Fruit fly (Drosophila melanogaster) whole organism, embryonic: ENCODE measurements around the gene CG9837.
A peak's percentile ranks its signal among the peaks of the same experiment; 100 is the strongest.

Experiments used
- Blimp-1 ChIP-seq: fragments of 200-800 bp; sonication (Bioruptor generic); optimal IDR thresholded peaks from 3 replicates; lab custom pipeline; 2018; ENCODE audit warnings: missing biosample characterization, missing genetic modification characterization, mild to moderate bottlenecking, moderate library complexity, missing genetic modification reagents
- CG15479 ChIP-seq: fragments of 200-800 bp; sonication (Bioruptor generic); optimal IDR thresholded peaks from 3 replicates; lab custom pipeline; 2019; ENCODE audit warnings: missing biosample characterization, mild to moderate bottlenecking, missing genetic modification characterization, moderate library complexity
- CG15696 ChIP-seq: fragments of 200-800 bp; sonication (Bioruptor generic); optimal IDR thresholded peaks from 2 replicates; lab custom pipeline; 2019; ENCODE audit warnings: missing biosample characterization, mild to moderate bottlenecking, missing genetic modification characterization, moderate library complexity
- CG2199 ChIP-seq: fragments of 200-800 bp; sonication (Bioruptor generic); IDR thresholded peaks from 3 replicates; pipeline ENCODE4 v1.3.6; 2022; ENCODE audit warnings: missing biosample characterization, missing genetic modification characterization
- CG31441 ChIP-seq: fragments of 200-800 bp; sonication (Bioruptor generic); IDR thresholded peaks from 2 replicates; pipeline ENCODE4 v1.3.6; 2022; ENCODE audit warnings: missing biosample characterization, missing genetic modification characterization
- CG32532 ChIP-seq: fragments of 200-800 bp; sonication (Bioruptor generic); IDR thresholded peaks from 2 replicates; pipeline ENCODE4 v1.3.6; 2022; ENCODE audit warnings: missing biosample characterization, missing genetic modification characterization
- CG3726 ChIP-seq: fragments of 200-800 bp; sonication (Bioruptor generic); IDR thresholded peaks from 3 replicates; pipeline ENCODE4, ENCODE4 v1.3.6; 2022; ENCODE audit warnings: missing biosample characterization, missing genetic modification characterization
- CG6654 ChIP-seq: fragments of 200-800 bp; sonication (Bioruptor generic); optimal IDR thresholded peaks from 2 replicates; lab custom pipeline; 2017; ENCODE audit warnings: missing biosample characterization, mild to moderate bottlenecking, missing genetic modification characterization
- CG6813 ChIP-seq: fragments of 200-800 bp; sonication (Bioruptor generic); optimal IDR thresholded peaks from 2 replicates; lab custom pipeline; 2017; ENCODE audit warnings: missing biosample characterization, missing genetic modification characterization, mild to moderate bottlenecking, moderate library complexity, missing genetic modification reagents
- CG8924 ChIP-seq: fragments of 200-800 bp; optimal IDR thresholded peaks from 3 replicates; lab custom pipeline; 2019; ENCODE audit warnings: missing biosample characterization, mild to moderate bottlenecking, missing genetic modification characterization, moderate library complexity
- CG9727 ChIP-seq: fragments of 200-800 bp; sonication (Bioruptor generic); optimal IDR thresholded peaks from 3 replicates; lab custom pipeline; 2017; ENCODE audit warnings: missing biosample characterization, mild to moderate bottlenecking, missing genetic modification characterization
- Drgx ChIP-seq: fragments of 200-800 bp; sonication (Bioruptor generic); IDR thresholded peaks from 2 replicates; pipeline ENCODE4 v1.3.6; 2022; ENCODE audit warnings: missing biosample characterization, missing genetic modification characterization
- Ets65A ChIP-seq: fragments of 200-800 bp; sonication (Bioruptor generic); peaks from one replicate; lab custom pipeline; 2016; ENCODE audit warnings: missing biosample characterization, missing genetic modification characterization
- Kr ChIP-seq: fragments of 200-800 bp; sonication (Bioruptor generic); optimal IDR thresholded peaks from 2 replicates; lab custom pipeline; 2017; ENCODE audit warnings: missing biosample characterization, mild to moderate bottlenecking, missing genetic modification characterization
- Med ChIP-seq: fragments of 200-800 bp; sonication (Bioruptor generic); peaks from one replicate; lab custom pipeline; 2016; ENCODE audit warnings: missing biosample characterization, missing genetic modification characterization, mild to moderate bottlenecking, inconsistent platforms, moderate library complexity
- ac ChIP-seq: fragments of 200-800 bp; sonication (Bioruptor generic); optimal IDR thresholded peaks from 3 replicates; lab custom pipeline; 2017; ENCODE audit warnings: missing biosample characterization, mild to moderate bottlenecking, missing genetic modification characterization
- cad ChIP-seq: fragments of >200 bp; optimal IDR thresholded peaks from 2 replicates; lab custom pipeline; 2017; ENCODE audit warnings: missing biosample characterization, missing genetic modification characterization
- dmrt99B ChIP-seq: fragments of 200-800 bp; sonication (Bioruptor generic); optimal IDR thresholded peaks from 2 replicates; lab custom pipeline; 2018; ENCODE audit warnings: missing biosample characterization, mild to moderate bottlenecking, missing genetic modification characterization, moderate library complexity
- dpn ChIP-seq, 2 experiments: fragments of 200-800 bp; sonication (Bioruptor generic); optimal IDR thresholded peaks; 3 replicates each; lab custom pipeline; 2016; ENCODE audit warnings: missing biosample characterization in 2 of 2, missing genetic modification characterization in 2 of 2
- fd102C ChIP-seq: fragments of 200-800 bp; sonication (Bioruptor generic); optimal IDR thresholded peaks from 2 replicates; lab custom pipeline; 2018; ENCODE audit warnings: missing biosample characterization, mild to moderate bottlenecking, missing genetic modification characterization, moderate library complexity
- gem ChIP-seq: fragments of 200-800 bp; sonication (Bioruptor generic); optimal IDR thresholded peaks from 2 replicates; lab custom pipeline; 2019; ENCODE audit warnings: missing biosample characterization, mild to moderate bottlenecking, missing genetic modification characterization, moderate library complexity
- grau ChIP-seq: fragments of 200-800 bp; optimal IDR thresholded peaks from 3 replicates; lab custom pipeline; 2019; ENCODE audit warnings: missing biosample characterization, mild to moderate bottlenecking, missing genetic modification characterization, moderate library complexity
- insv ChIP-seq, 2 experiments: fragments of 200-800 bp; sonication (Bioruptor generic); optimal IDR thresholded peaks; 3 replicates each; lab custom pipeline; 2016 to 2018; ENCODE audit warnings: missing biosample characterization in 2 of 2, missing genetic modification characterization in 2 of 2
- nerfin-2 ChIP-seq: fragments of 200-800 bp; sonication (Bioruptor generic); IDR thresholded peaks from 2 replicates; pipeline ENCODE4 v1.3.6; 2022; ENCODE audit warnings: missing biosample characterization, missing genetic modification characterization; ENCODE audit not compliant: partially characterized antibody
- nom ChIP-seq: fragments of 200-800 bp; sonication (Bioruptor generic); optimal IDR thresholded peaks from 2 replicates; lab custom pipeline; 2017; ENCODE audit warnings: missing biosample characterization, missing genetic modification characterization, mild to moderate bottlenecking, moderate library complexity, missing genetic modification reagents
- pros ChIP-seq: fragments of 200-800 bp; sonication (Bioruptor generic); optimal IDR thresholded peaks from 3 replicates; lab custom pipeline; 2019; ENCODE audit warnings: missing biosample characterization, mild to moderate bottlenecking, missing genetic modification characterization, moderate library complexity
- sd ChIP-seq: fragments of 200-800 bp; sonication (Bioruptor generic); optimal IDR thresholded peaks from 3 replicates; lab custom pipeline; 2018; ENCODE audit warnings: missing biosample characterization, mild to moderate bottlenecking, missing genetic modification characterization, moderate library complexity
- sens ChIP-seq: fragments of 200-800 bp; sonication (Bioruptor generic); peaks from one replicate; lab custom pipeline; 2016; ENCODE audit warnings: missing biosample characterization, missing genetic modification characterization
- slou ChIP-seq: fragments of 200-800 bp; sonication (Bioruptor generic); optimal IDR thresholded peaks from 3 replicates; lab custom pipeline; 2016; ENCODE audit warnings: missing biosample characterization, missing genetic modification characterization
- tll ChIP-seq, 2 experiments: fragments of 200-800 bp in 1 of 2; fragments of >200 bp in 1 of 2; sonication (Bioruptor generic) in 1 of 2; optimal IDR thresholded peaks; 2 replicates each; lab custom pipeline; 2017 to 2019; ENCODE audit warnings: missing biosample characterization in 2 of 2, missing genetic modification characterization in 2 of 2, mild to moderate bottlenecking in 1 of 2, moderate library complexity in 1 of 2
- twi ChIP-seq: fragments of 200-800 bp; optimal IDR thresholded peaks from 2 replicates; lab custom pipeline; 2019; ENCODE audit warnings: missing biosample characterization, mild to moderate bottlenecking, missing genetic modification characterization, moderate library complexity
- zen ChIP-seq: fragments of 200-800 bp; sonication (Bioruptor generic); optimal IDR thresholded peaks from 3 replicates; lab custom pipeline; 2018; ENCODE audit warnings: missing biosample characterization, mild to moderate bottlenecking, missing genetic modification characterization, moderate library complexity
- zf30C ChIP-seq: fragments of 200-800 bp; sonication (Bioruptor generic); optimal IDR thresholded peaks from 3 replicates; lab custom pipeline; 2018; ENCODE audit warnings: missing biosample characterization, mild to moderate bottlenecking, missing genetic modification characterization

CG9837 gene

dm6 chr3R:8854619-8855206 lies 41.3 kb upstream of the CG9837 start (continued):
- TF ChIP-seq dpn (GFP tag; optimal IDR thresholded peaks at IDR 0.05; lab: Kevin White, UChicago) (no peak), Blimp-1 (GFP tag; lab: Kevin White, UChicago) (peak; percentile 76), cad (GFP tag; lab: Kevin White, UChicago) (peak; percentile 63), pros (GFP tag; lab: Kevin White, UChicago) (peak; percentile 45), nom (GFP tag; lab: Kevin White, UChicago) (peak; percentile 88)

- TF ChIP-seq sens (peak; percentile 53), CG31441 (GFP tag; lab: Robert Waterston, UW) (no peak), Ets65A (GFP tag; lab: Kevin White, UChicago) (peak; percentile 28)
Measured at dm6 chr3R:8853706-8854105, 40.3 kb upstream of the CG9837 start.

DNA sequence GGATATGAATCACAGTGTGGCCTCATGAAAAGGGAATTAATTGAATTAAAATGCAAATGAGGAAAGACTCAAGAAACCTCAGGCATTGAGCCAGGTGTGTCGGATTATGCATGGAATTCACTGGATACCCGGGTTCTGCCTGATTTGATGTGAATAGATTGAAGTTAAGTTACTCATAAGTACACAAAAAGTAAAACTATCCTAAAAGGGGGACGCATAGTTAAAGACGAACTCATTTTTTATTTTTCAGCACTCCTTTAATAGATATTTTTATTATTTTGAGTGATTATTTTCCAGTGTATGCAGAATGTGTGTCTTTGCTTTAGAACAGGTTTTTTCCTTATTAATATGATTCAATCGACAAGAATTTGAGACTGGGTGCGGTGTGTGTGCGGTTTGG lies 39.8 kb upstream of the CG9837 start:
- TF ChIP-seq sd: peak; percentile 74
- no peak for TF ChIP-seq slou (GFP tag; lab: Kevin White, UChicago)
- TF ChIP-seq grau (tag; lab: Kevin White, UChicago): peak; percentile 16
- TF ChIP-seq CG3726: no peak
- TF ChIP-seq Drgx (GFP tag; lab: Robert Waterston, UW): peak; percentile 59
- TF ChIP-seq gem (tag; lab: Kevin White, UChicago): peak; percentile 19
- TF ChIP-seq, all 482 proteins: peak for 4

DNA sequence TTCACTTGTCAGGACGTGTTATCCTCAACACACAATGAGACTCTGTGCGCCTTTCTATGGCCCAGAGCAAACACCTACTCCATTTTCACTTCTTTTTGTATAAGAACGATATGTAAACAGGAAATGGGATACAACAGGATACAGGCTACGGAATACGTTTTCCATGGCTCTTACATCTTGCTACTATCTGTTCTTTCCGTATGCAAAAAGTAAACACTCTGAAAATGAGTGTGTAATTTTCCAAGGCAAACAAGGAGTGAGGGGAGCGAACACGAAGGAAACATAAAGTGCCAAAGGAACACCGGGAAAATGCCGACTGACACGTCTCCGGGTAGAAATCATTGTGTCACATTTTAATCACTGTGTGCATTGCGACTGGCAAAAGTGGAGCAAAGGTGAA lies 37.2 kb upstream of the CG9837 start:
- TF ChIP-seq dmrt99B: no peak
- peak; percentile 87 for TF ChIP-seq twi
- 0 out of 3 replicates have a peak, but pooled peaks have one; percentile 78 for TF ChIP-seq CG2199 (GFP tag; lab: Robert Waterston, UW)
- TF ChIP-seq CG9727 (GFP tag; lab: Kevin White, UChicago): peak; percentile 45
- TF ChIP-seq Kr (GFP tag; lab: Kevin White, UChicago): peak; percentile 0
- peak; percentile 91 for TF ChIP-seq fd102C (GFP tag; lab: Kevin White, UChicago)
- TF ChIP-seq tll (GFP tag; optimal IDR thresholded peaks at IDR 0.05; lab: Kevin White, UChicago): peak in 1 of 2 experiments; percentile 94
- peak; percentile 0 for TF ChIP-seq CG6813 (GFP tag; lab: Kevin White, UChicago)
- TF ChIP-seq Med (GFP tag; lab: Kevin White, UChicago): peak; percentile 39
- TF ChIP-seq nerfin-2 (GFP tag; lab: Robert Waterston, UW): no peak
- peak in 1 of 2 experiments; percentile 1 for TF ChIP-seq insv (GFP tag; optimal IDR thresholded peaks at IDR 0.05; lab: Kevin White, UChicago)
- TF ChIP-seq zf30C (GFP tag; lab: Kevin White, UChicago): no peak
- no peak for TF ChIP-seq CG32532 (GFP tag; lab: Robert Waterston, UW)
- TF ChIP-seq CG15696 (tag; lab: Kevin White, UChicago): peak; percentile 61
- TF ChIP-seq ac (GFP tag; lab: Kevin White, UChicago): peak; percentile 41
- TF ChIP-seq CG15479 (GFP tag; lab: Kevin White, UChicago): peak; percentile 83
- peak; percentile 35 for TF ChIP-seq zen (tag; lab: Kevin White, UChicago)
- TF ChIP-seq CG6654 (GFP tag; lab: Kevin White, UChicago): no peak
- TF ChIP-seq CG8924 (tag; lab: Kevin White, UChicago): peak; percentile 20
